Worm (Caenorhabditis elegans) whole organism, L4/young adult: ENCODE measurements around the gene atp-2.

Experiments
- dao-5 ChIP-seq: sonication (generic microtip); optimal IDR thresholded peaks from 2 replicates; lab custom pipeline; 2016; ENCODE audit warnings: missing genotype, missing genetic modification characterization, moderate library complexity, missing compliant biosample characterization
- him-1 ChIP-seq: sonication (generic microtip); optimal IDR thresholded peaks from 2 replicates; lab custom pipeline; 2016; ENCODE audit warnings: missing genotype, missing genetic modification reagents, missing genetic modification characterization, missing compliant biosample characterization

- TF ChIP-seq dao-5 (tag; lab: Kevin White, UChicago): no peak
- no peak for TF ChIP-seq him-1 (tag; lab: Kevin White, UChicago)
These were observed 35.2 kb downstream of the atp-2 start, which contains the start of the genes C34E10.9 and hap-1 for ce11 chrIII:5263299-5263993.
